Worm (Caenorhabditis elegans) whole organism, L4 larva: ENCODE results near the gene Y38A10A.7.

Experiments used
- D1046.2 ChIP-seq: fragments of 200-800 bp; sonication (Bioruptor generic); IDR thresholded peaks from 2 replicates; pipeline ENCODE4 v1.3.6; 2022; ENCODE audit warnings: missing genetic modification characterization, missing compliant biosample characterization
- F10B5.3 ChIP-seq: sonication (generic microtip); optimal IDR thresholded peaks from 2 replicates; lab custom pipeline; 2016; ENCODE audit warnings: mild to moderate bottlenecking, missing genetic modification characterization, missing compliant biosample characterization
- F26F4.8 ChIP-seq: fragments of 200-800 bp; sonication (Bioruptor generic); conservative IDR thresholded peaks from 2 replicates; pipeline ENCODE4 v1.3.6; 2022; ENCODE audit warnings: missing genetic modification characterization, missing compliant biosample characterization
- F49E8.2 ChIP-seq: sonication (generic microtip); optimal IDR thresholded peaks from 2 replicates; lab custom pipeline; 2016; ENCODE audit warnings: missing compliant biosample characterization, mild to moderate bottlenecking, missing genetic modification characterization, borderline replicate concordance
- R02D3.7 ChIP-seq: fragments of 150-350 bp; sonication (generic microtip); optimal IDR thresholded peaks from 3 replicates; lab custom pipeline; 2014; ENCODE audit warnings: missing biosample characterization, missing genetic modification characterization
- T20F7.1 ChIP-seq: fragments of 200-800 bp; sonication (Bioruptor generic); optimal IDR thresholded peaks from 2 replicates; lab custom pipeline; 2018; ENCODE audit warnings: mild to moderate bottlenecking, missing genetic modification characterization, missing compliant biosample characterization
- T26A8.4 ChIP-seq: fragments of 200-800 bp; sonication (Bioruptor generic); IDR thresholded peaks from 2 replicates; pipeline ENCODE4 v1.3.6; 2022; ENCODE audit warnings: missing genetic modification characterization, missing compliant biosample characterization
- Y105C5A.15 ChIP-seq: fragments of 200-800 bp; sonication (Bioruptor generic); IDR thresholded peaks from 2 replicates; pipeline ENCODE4 v1.3.6; 2022; ENCODE audit warnings: missing genetic modification characterization, missing compliant biosample characterization
- Y48G9A.11 ChIP-seq: fragments of 200-800 bp; sonication (Bioruptor generic); IDR thresholded peaks from 2 replicates; pipeline ENCODE4 v1.3.6; 2022; ENCODE audit warnings: missing genetic modification reagents, missing genetic modification characterization, missing compliant biosample characterization
- Y5F2A.4 ChIP-seq: fragments of 200-800 bp; sonication (Bioruptor generic); optimal IDR thresholded peaks from 2 replicates; lab custom pipeline; 2018; ENCODE audit warnings: mild to moderate bottlenecking, missing genetic modification characterization, missing compliant biosample characterization
- ZK337.2 ChIP-seq: fragments of 200-800 bp; sonication (Bioruptor generic); IDR thresholded peaks from 2 replicates; pipeline ENCODE4 v1.3.6; 2022; ENCODE audit warnings: missing genetic modification reagents, missing genetic modification characterization, missing compliant biosample characterization
- ZK546.5 ChIP-seq, 2 experiments: sonication (generic microtip); optimal IDR thresholded peaks; 2 replicates each; lab custom pipeline; 2017; ENCODE audit warnings: missing biosample characterization in 2 of 2, missing genetic modification characterization in 2 of 2
- aha-1 ChIP-seq: fragments of 150-350 bp; peaks from one replicate; lab custom pipeline; 2014; ENCODE audit warnings: missing biosample characterization, missing genetic modification characterization
- ceh-20 ChIP-seq: fragments of 200-800 bp; sonication (Bioruptor generic); IDR thresholded peaks from 2 replicates; pipeline ENCODE4 v1.3.6; 2022; ENCODE audit warnings: missing genetic modification reagents, missing genetic modification characterization, missing compliant biosample characterization
- ceh-44 ChIP-seq: fragments of 200-800 bp; sonication (Bioruptor generic); IDR thresholded peaks from 2 replicates; pipeline ENCODE4 v1.3.6; 2022; ENCODE audit warnings: missing genetic modification reagents, missing genetic modification characterization, missing compliant biosample characterization
- ceh-82 ChIP-seq: sonication (generic microtip); optimal IDR thresholded peaks from 2 replicates; lab custom pipeline; 2017; ENCODE audit warnings: missing biosample characterization, missing genetic modification characterization
- ces-1 ChIP-seq: fragments of 150-350 bp; sonication (generic microtip); optimal IDR thresholded peaks from 4 replicates; lab custom pipeline; 2014; ENCODE audit warnings: missing biosample characterization, missing genetic modification reagents, missing genetic modification characterization
- cey-2 ChIP-seq: sonication (generic microtip); optimal IDR thresholded peaks from 3 replicates; lab custom pipeline; 2017; ENCODE audit warnings: missing genetic modification characterization, mild to moderate bottlenecking, missing compliant biosample characterization, antibody characterized with exemption, borderline replicate concordance; ENCODE audit not compliant: insufficient read depth
- daf-8 ChIP-seq: fragments of 200-800 bp; sonication (Bioruptor generic); IDR thresholded peaks from 2 replicates; pipeline ENCODE4 v1.3.6; 2022; ENCODE audit warnings: missing genetic modification characterization, missing compliant biosample characterization
- dmd-6 ChIP-seq: fragments of 200-800 bp; sonication (Bioruptor generic); IDR thresholded peaks from 2 replicates; pipeline ENCODE4 v1.3.6; 2022; ENCODE audit warnings: missing genetic modification reagents, missing genetic modification characterization, missing compliant biosample characterization
- dmd-8 ChIP-seq: fragments of 200-800 bp; sonication (Bioruptor generic); IDR thresholded peaks from 2 replicates; pipeline ENCODE4 v1.3.6; 2022; ENCODE audit warnings: missing genetic modification characterization, missing compliant biosample characterization
- dmd-9 ChIP-seq: fragments of 200-800 bp; sonication (Bioruptor generic); IDR thresholded peaks from 2 replicates; pipeline ENCODE4 v1.3.6; 2022; ENCODE audit warnings: missing genetic modification reagents, missing genetic modification characterization, missing compliant biosample characterization
- fkh-10 ChIP-seq: fragments of 150-350 bp; optimal IDR thresholded peaks from 2 replicates; lab custom pipeline; 2014; ENCODE audit warnings: missing biosample characterization, missing genetic modification reagents, missing genetic modification characterization
- fos-1 ChIP-seq: fragments of 150-350 bp; optimal IDR thresholded peaks from 2 replicates; lab custom pipeline; 2014; ENCODE audit warnings: missing biosample characterization, missing genetic modification characterization
- jun-1 ChIP-seq: fragments of 150-350 bp; optimal IDR thresholded peaks from 2 replicates; lab custom pipeline; 2014; ENCODE audit warnings: missing biosample characterization, missing genetic modification reagents, missing genetic modification characterization
- lin-13 ChIP-seq: fragments of 150-350 bp; optimal IDR thresholded peaks from 2 replicates; lab custom pipeline; 2014; ENCODE audit warnings: missing biosample characterization, missing genetic modification reagents, missing genetic modification characterization
- lin-39 ChIP-seq: fragments of 150-350 bp; optimal IDR thresholded peaks from 2 replicates; lab custom pipeline; 2014; ENCODE audit warnings: missing biosample characterization, missing genetic modification reagents, missing genetic modification characterization
- lir-3 ChIP-seq: sonication (generic microtip); optimal IDR thresholded peaks from 2 replicates; lab custom pipeline; 2016; ENCODE audit warnings: mild to moderate bottlenecking, missing genetic modification characterization, missing compliant biosample characterization
- lsy-2 ChIP-seq, 2 experiments: fragments of 150-350 bp in 1 of 2; sonication (generic microtip) in 1 of 2; optimal IDR thresholded peaks; 2 replicates each; lab custom pipeline; 2014 to 2017; ENCODE audit warnings: missing biosample characterization in 2 of 2, missing genetic modification characterization in 2 of 2
- madf-5 ChIP-seq, 2 experiments: fragments of 200-800 bp; sonication (Bioruptor generic); IDR thresholded peaks; 2 replicates each; pipeline ENCODE4 v1.3.6; 2022; ENCODE audit warnings: missing compliant biosample characterization in 2 of 2, missing genetic modification characterization in 2 of 2
- mep-1 ChIP-seq: fragments of 150-350 bp; sonication (generic microtip); optimal IDR thresholded peaks from 3 replicates; lab custom pipeline; 2014; ENCODE audit warnings: missing biosample characterization, missing genetic modification characterization
- mes-2 ChIP-seq: sonication (generic microtip); optimal IDR thresholded peaks from 2 replicates; lab custom pipeline; 2016; ENCODE audit warnings: missing genotype, mild to moderate bottlenecking, missing genetic modification characterization, missing compliant biosample characterization; ENCODE audit not compliant: poor library complexity, severe bottlenecking
- mxl-2 ChIP-seq: fragments of 200-800 bp; sonication (Bioruptor generic); conservative IDR thresholded peaks from 2 replicates; pipeline ENCODE4 v1.3.6; 2022; ENCODE audit warnings: missing genetic modification reagents, missing genetic modification characterization, missing compliant biosample characterization
- mxl-3 ChIP-seq: fragments of 200-800 bp; sonication (Bioruptor generic); optimal IDR thresholded peaks from 2 replicates; lab custom pipeline; 2018; ENCODE audit warnings: mild to moderate bottlenecking, missing genetic modification characterization, missing compliant biosample characterization
- nhr-237 ChIP-seq: sonication (generic microtip); optimal IDR thresholded peaks from 2 replicates; lab custom pipeline; 2017; ENCODE audit warnings: missing biosample characterization, missing genetic modification characterization
- nhr-42 ChIP-seq: fragments of 200-800 bp; sonication (Bioruptor generic); IDR thresholded peaks from 2 replicates; pipeline ENCODE4 v1.3.6; 2022; ENCODE audit warnings: missing genetic modification characterization, missing compliant biosample characterization
- pqm-1 ChIP-seq: sonication (generic microtip); optimal IDR thresholded peaks from 2 replicates; lab custom pipeline; 2017; ENCODE audit warnings: missing biosample characterization, missing genetic modification characterization
- rbr-2 ChIP-seq: sonication (generic microtip); optimal IDR thresholded peaks from 2 replicates; lab custom pipeline; 2016; ENCODE audit warnings: missing genotype, missing genetic modification characterization, missing compliant biosample characterization
- sdz-12 ChIP-seq: fragments of 200-800 bp; sonication (Bioruptor generic); optimal IDR thresholded peaks from 2 replicates; lab custom pipeline; 2018; ENCODE audit warnings: mild to moderate bottlenecking, missing genetic modification characterization, missing compliant biosample characterization
- set-16 ChIP-seq: fragments of 200-800 bp; sonication (Bioruptor generic); IDR thresholded peaks from 2 replicates; pipeline ENCODE4 v1.3.6; 2022; ENCODE audit warnings: missing genetic modification reagents, missing genetic modification characterization, missing compliant biosample characterization
- skn-1 ChIP-seq: fragments of 150-350 bp; optimal IDR thresholded peaks from 2 replicates; lab custom pipeline; 2014; ENCODE audit warnings: missing biosample characterization, missing genetic modification characterization
- snpc-1.2 ChIP-seq: fragments of 200-800 bp; sonication (Bioruptor generic); IDR thresholded peaks from 2 replicates; pipeline ENCODE4 v1.3.6; 2022; ENCODE audit warnings: missing genetic modification reagents, missing genetic modification characterization, missing compliant biosample characterization
- spr-1 ChIP-seq: sonication (generic microtip); optimal IDR thresholded peaks from 2 replicates; lab custom pipeline; 2016; ENCODE audit warnings: mild to moderate bottlenecking, missing genetic modification characterization, missing compliant biosample characterization
- tag-97 ChIP-seq: fragments of 200-800 bp; sonication (Bioruptor generic); IDR thresholded peaks from 2 replicates; pipeline ENCODE4 v1.3.6; 2022; ENCODE audit warnings: missing genetic modification characterization, missing compliant biosample characterization
- vab-7 ChIP-seq: fragments of 200-800 bp; sonication (Bioruptor generic); IDR thresholded peaks from 2 replicates; pipeline ENCODE4 v1.3.6; 2022; ENCODE audit warnings: missing genetic modification reagents, missing genetic modification characterization, missing compliant biosample characterization
- zfp-3 ChIP-seq: fragments of 200-800 bp; sonication (Bioruptor generic); conservative IDR thresholded peaks from 2 replicates; pipeline ENCODE4 v1.3.6; 2022; ENCODE audit warnings: missing genetic modification reagents, missing genetic modification characterization, missing compliant biosample characterization
- zip-2 ChIP-seq: fragments of 150-350 bp; optimal IDR thresholded peaks from 2 replicates; lab custom pipeline; 2014; ENCODE audit warnings: missing biosample characterization, missing genetic modification characterization
- ztf-7 ChIP-seq: fragments of 150-350 bp; optimal IDR thresholded peaks from 2 replicates; lab custom pipeline; 2014; ENCODE audit warnings: missing biosample characterization, missing genetic modification characterization

Y38A10A.7 gene

DNA sequence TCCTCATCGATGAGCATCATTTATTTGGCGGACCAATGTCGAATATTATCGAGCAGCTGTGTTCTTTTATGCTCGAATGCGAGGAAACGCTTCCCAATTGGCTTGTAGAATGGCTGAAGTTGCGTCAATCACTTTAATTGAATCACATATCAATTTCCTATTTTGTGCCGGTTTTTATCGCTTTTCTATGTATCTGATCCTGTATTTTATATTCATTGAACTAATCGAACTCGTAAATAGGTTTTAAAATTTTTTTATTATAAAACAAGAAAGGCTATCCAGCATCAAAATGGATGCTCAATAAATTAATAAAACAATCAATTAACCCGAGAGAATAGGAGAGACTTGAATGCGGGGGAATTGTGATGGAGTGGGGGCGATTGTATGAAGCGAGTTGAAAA lies 2.8 kb downstream of the Y38A10A.7 start (continued):
- TF ChIP-seq aha-1 (tag; lab: Kevin White, UChicago) (peak; percentile 77), jun-1 (no peak), F49E8.2 (tag; lab: Kevin White, UChicago) (no peak), Y5F2A.4 (GFP tag; lab: Kevin White, UChicago) (no peak), lir-3 (tag; lab: Kevin White, UChicago) (no peak), mep-1 (tag; lab: Kevin White, UChicago) (peak; percentile 66), D1046.2 (GFP tag; lab: Robert Waterston, UW) (no peak), zip-2 (peak; percentile 32), set-16 (GFP tag; lab: Robert Waterston, UW) (no peak), spr-1 (tag; lab: Kevin White, UChicago) (no peak)

DNA sequence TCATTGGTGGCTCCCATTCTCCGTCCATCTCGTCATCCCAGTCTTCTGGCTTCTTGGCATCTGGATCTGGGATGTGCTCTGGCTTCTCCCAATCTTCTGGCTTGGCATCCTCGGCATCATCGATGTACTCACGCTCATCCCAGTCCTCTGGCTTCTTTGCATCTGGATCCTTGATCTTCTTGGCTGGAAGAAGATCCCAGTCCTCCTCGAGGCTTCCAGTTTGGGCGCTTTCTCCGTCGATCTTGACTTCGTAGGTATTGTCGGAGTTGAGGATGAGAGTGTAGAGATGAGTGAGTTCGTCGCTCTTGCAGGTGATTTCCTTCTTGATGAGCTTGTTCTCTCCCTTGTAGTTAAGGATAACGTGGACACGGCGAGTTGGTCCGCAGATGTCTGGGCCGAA lies 3.6 kb downstream of the Y38A10A.7 start:
- TF ChIP-seq mxl-2 (GFP tag; lab: Robert Waterston, UW): no peak
- peak; percentile 77 for TF ChIP-seq aha-1 (tag; lab: Kevin White, UChicago)

- TF ChIP-seq ceh-82: no peak
- TF ChIP-seq ceh-20 (GFP tag; lab: Robert Waterston, UW): peak; percentile 92
- no peak for TF ChIP-seq nhr-237 (tag; lab: Kevin White, UChicago)
- no peak for TF ChIP-seq R02D3.7
- no peak for TF ChIP-seq pqm-1 (tag; lab: Kevin White, UChicago)
- peak; percentile 83 to 95 for TF ChIP-seq lsy-2 (tag; optimal IDR thresholded peaks at IDR 0.05; lab: Kevin White, UChicago)
- no peak for TF ChIP-seq cey-2 (tag; lab: Kevin White, UChicago)
- TF ChIP-seq rbr-2 (tag; lab: Kevin White, UChicago): peak; percentile 93
- TF ChIP-seq sdz-12 (GFP tag; lab: Kevin White, UChicago): no peak
- TF ChIP-seq mxl-3: peak; percentile 99
- TF ChIP-seq dmd-9: peak; percentile 66; the same call in 1 of the 2 replicates
- TF ChIP-seq F26F4.8 (GFP tag; lab: Robert Waterston, UW): no peak
- TF ChIP-seq lin-13 (GFP tag; lab: Kevin White, UChicago): peak; percentile 88
- no peak for TF ChIP-seq madf-5 (GFP tag; IDR thresholded peaks at IDR 0.05; lab: Robert Waterston, UW)
- TF ChIP-seq fos-1 (tag; lab: Kevin White, UChicago): no peak
- TF ChIP-seq dmd-6 (GFP tag; lab: Robert Waterston, UW): peak; percentile 96
- TF ChIP-seq T26A8.4: peak; percentile 92
- TF ChIP-seq lin-39 (tag; lab: Kevin White, UChicago): no peak
- TF ChIP-seq tag-97 (GFP tag; lab: Robert Waterston, UW): no peak
- peak; percentile 81; the same call in 1 of the 2 replicates for TF ChIP-seq zfp-3 (GFP tag; lab: Robert Waterston, UW)
- TF ChIP-seq skn-1 (tag; lab: Kevin White, UChicago): no peak
- no peak for TF ChIP-seq ZK337.2 (GFP tag; lab: Robert Waterston, UW)
- TF ChIP-seq F10B5.3 (tag; lab: Kevin White, UChicago): peak; percentile 85
- peak; percentile 90 for TF ChIP-seq mes-2 (tag; lab: Kevin White, UChicago)
- TF ChIP-seq daf-8: no peak
- TF ChIP-seq ztf-7 (tag; lab: Kevin White, UChicago): peak; percentile 47
- TF ChIP-seq jun-1: peak; percentile 64
- TF ChIP-seq Y48G9A.11 (GFP tag; lab: Robert Waterston, UW): no peak
- TF ChIP-seq set-16 (GFP tag; lab: Robert Waterston, UW): peak; percentile 91
- peak; percentile 86 for TF ChIP-seq nhr-42 (GFP tag; lab: Robert Waterston, UW)
- TF ChIP-seq vab-7 (GFP tag; lab: Robert Waterston, UW): peak; percentile 49
- no peak for TF ChIP-seq ces-1 (GFP tag; lab: Kevin White, UChicago)
- TF ChIP-seq aha-1 (tag; lab: Kevin White, UChicago): peak; percentile 100
- TF ChIP-seq snpc-1.2 (GFP tag; lab: Robert Waterston, UW): peak; percentile 41; the same call in 1 of the 2 replicates
- TF ChIP-seq ceh-44 (GFP tag; lab: Robert Waterston, UW): no peak
- no peak for TF ChIP-seq Y105C5A.15 (GFP tag; lab: Robert Waterston, UW)
- peak; percentile 84 for TF ChIP-seq T20F7.1 (GFP tag; lab: Kevin White, UChicago)
- TF ChIP-seq ZK546.5 (tag; optimal IDR thresholded peaks at IDR 0.05; lab: Kevin White, UChicago): no peak
- TF ChIP-seq dmd-8 (GFP tag; lab: Robert Waterston, UW): no peak
- no peak for TF ChIP-seq fkh-10 (GFP tag; lab: Kevin White, UChicago)
Observed at ce11 chrV:6100492-6101004, 4.6 kb downstream of the Y38A10A.7 start, which contains the start of gene crt-1. TSS of gene crt-1 (minus strand) at chrV:6100542.
